Fruit fly (Drosophila melanogaster) whole organism, prepupa: ENCODE data around the gene CG13084.

Source experiments
- Blimp-1 ChIP-seq: fragments of 200-800 bp; sonication (Bioruptor generic); optimal IDR thresholded peaks from 3 replicates; lab custom pipeline; 2017; ENCODE audit warnings: missing biosample characterization, missing genetic modification characterization, mild to moderate bottlenecking, moderate library complexity, missing genetic modification reagents
- CG10631 ChIP-seq: fragments of 200-800 bp; sonication (Bioruptor generic); optimal IDR thresholded peaks from 2 replicates; lab custom pipeline; 2016; ENCODE audit warnings: missing biosample characterization, missing genetic modification characterization
- CG10669 ChIP-seq: fragments of 200-800 bp; sonication (Bioruptor generic); optimal IDR thresholded peaks from 3 replicates; lab custom pipeline; 2018; ENCODE audit warnings: missing biosample characterization, mild to moderate bottlenecking, missing genetic modification characterization, moderate library complexity
- CG11294 ChIP-seq: fragments of 200-800 bp; sonication (Bioruptor generic); IDR thresholded peaks from 2 replicates; pipeline ENCODE4 v1.3.6; 2022; ENCODE audit warnings: missing biosample characterization, missing genetic modification characterization
- CG11762 ChIP-seq: fragments of 200-800 bp; sonication (Bioruptor generic); optimal IDR thresholded peaks from 3 replicates; lab custom pipeline; 2016; ENCODE audit warnings: missing biosample characterization, missing genetic modification characterization; ENCODE audit not compliant: insufficient read depth
- CG11902 ChIP-seq: fragments of 200-800 bp; sonication (Bioruptor generic); optimal IDR thresholded peaks from 3 replicates; lab custom pipeline; 2016; ENCODE audit warnings: missing biosample characterization, missing genetic modification characterization
- CG15336 ChIP-seq: fragments of 200-800 bp; sonication (Bioruptor generic); IDR thresholded peaks from 2 replicates; pipeline ENCODE4 v1.3.6; 2022; ENCODE audit warnings: missing biosample characterization, missing genetic modification characterization
- CG1621 ChIP-seq: fragments of 200-800 bp; sonication (Bioruptor generic); optimal IDR thresholded peaks from 3 replicates; lab custom pipeline; 2018; ENCODE audit warnings: missing biosample characterization, mild to moderate bottlenecking, missing genetic modification characterization
- CG16779 ChIP-seq: fragments of 200-800 bp; sonication (Bioruptor generic); optimal IDR thresholded peaks from 3 replicates; lab custom pipeline; 2017; ENCODE audit warnings: missing biosample characterization, mild to moderate bottlenecking, missing genetic modification characterization
- CG3032 ChIP-seq: fragments of 200-800 bp; optimal IDR thresholded peaks from 2 replicates; lab custom pipeline; 2019; ENCODE audit warnings: missing biosample characterization, mild to moderate bottlenecking, missing genetic modification characterization, moderate library complexity
- CG31627 ChIP-seq: fragments of 200-800 bp; sonication (Bioruptor generic); optimal IDR thresholded peaks from 3 replicates; lab custom pipeline; 2016; ENCODE audit warnings: missing biosample characterization, missing genetic modification characterization
- CG32006 ChIP-seq: fragments of 200-800 bp; sonication (Bioruptor generic); optimal IDR thresholded peaks from 3 replicates; lab custom pipeline; 2017; ENCODE audit warnings: missing biosample characterization, mild to moderate bottlenecking, missing genetic modification characterization
- CG3919 ChIP-seq: fragments of 200-800 bp; sonication (Bioruptor generic); optimal IDR thresholded peaks from 3 replicates; lab custom pipeline; 2016; ENCODE audit warnings: missing biosample characterization, missing genetic modification characterization
- CG4318 ChIP-seq: fragments of 200-800 bp; sonication (Bioruptor generic); optimal IDR thresholded peaks from 3 replicates; lab custom pipeline; 2017; ENCODE audit warnings: missing biosample characterization, mild to moderate bottlenecking, missing genetic modification characterization
- CG6276 ChIP-seq: fragments of 200-800 bp; sonication (Bioruptor generic); optimal IDR thresholded peaks from 2 replicates; lab custom pipeline; 2017; ENCODE audit warnings: missing biosample characterization, mild to moderate bottlenecking, missing genetic modification characterization
- CG6792 ChIP-seq: fragments of 200-800 bp; sonication (Bioruptor generic); optimal IDR thresholded peaks from 3 replicates; lab custom pipeline; 2016; ENCODE audit warnings: missing biosample characterization, missing genetic modification characterization
- CG8119 ChIP-seq: fragments of 200-800 bp; sonication (Bioruptor generic); IDR thresholded peaks from 3 replicates; pipeline ENCODE4 v1.3.6; 2022; ENCODE audit warnings: missing biosample characterization, missing genetic modification characterization
- CG8632 ChIP-seq: fragments of 200-800 bp; sonication (Bioruptor generic); optimal IDR thresholded peaks from 3 replicates; lab custom pipeline; 2016; ENCODE audit warnings: missing biosample characterization, missing genetic modification characterization
- CG9139 ChIP-seq: fragments of 200-800 bp; sonication (Bioruptor generic); optimal IDR thresholded peaks from 3 replicates; lab custom pipeline; 2017; ENCODE audit warnings: missing biosample characterization, mild to moderate bottlenecking, missing genetic modification characterization
- Eip75B ChIP-seq: fragments of 200-800 bp; sonication (Bioruptor generic); optimal IDR thresholded peaks from 3 replicates; lab custom pipeline; 2016; ENCODE audit warnings: missing biosample characterization, missing genetic modification characterization
- Eip78C ChIP-seq: fragments of 200-800 bp; sonication (Bioruptor generic); peaks from one replicate; lab custom pipeline; 2016; ENCODE audit warnings: missing biosample characterization, missing genetic modification characterization
- Eip93F ChIP-seq: fragments of 200-800 bp; sonication (Bioruptor generic); optimal IDR thresholded peaks from 2 replicates; lab custom pipeline; 2016; ENCODE audit warnings: missing biosample characterization, mild to moderate bottlenecking, missing genetic modification characterization
- Hr38 ChIP-seq: sonication (Bioruptor generic); optimal IDR thresholded peaks from 2 replicates; lab custom pipeline; 2016; ENCODE audit warnings: missing biosample characterization, missing genetic modification characterization
- Hr4 ChIP-seq: fragments of 200-800 bp; sonication (Bioruptor generic); optimal IDR thresholded peaks from 3 replicates; lab custom pipeline; 2016; ENCODE audit warnings: missing biosample characterization, missing genetic modification characterization
- Lpt ChIP-seq: fragments of 200-800 bp; sonication (Bioruptor generic); optimal IDR thresholded peaks from 3 replicates; lab custom pipeline; 2016; ENCODE audit warnings: missing biosample characterization, missing genetic modification characterization
- Smox ChIP-seq: fragments of 200-800 bp; sonication (Bioruptor generic); optimal IDR thresholded peaks from 3 replicates; lab custom pipeline; 2016; ENCODE audit warnings: missing biosample characterization, missing genetic modification characterization
- Sox14 ChIP-seq: fragments of 200-800 bp; sonication (Bioruptor generic); optimal IDR thresholded peaks from 3 replicates; lab custom pipeline; 2016; ENCODE audit warnings: missing biosample characterization, missing genetic modification characterization
- achi ChIP-seq: fragments of 200-800 bp; sonication (Bioruptor generic); optimal IDR thresholded peaks from 3 replicates; lab custom pipeline; 2016; ENCODE audit warnings: missing biosample characterization, missing genetic modification characterization
- cyc ChIP-seq: fragments of 200-800 bp; sonication (Bioruptor generic); optimal IDR thresholded peaks from 3 replicates; lab custom pipeline; 2016; ENCODE audit warnings: missing biosample characterization, missing genetic modification characterization
- dac ChIP-seq: fragments of 200-800 bp; sonication (Bioruptor generic); optimal IDR thresholded peaks from 2 replicates; lab custom pipeline; 2017; ENCODE audit warnings: missing biosample characterization, mild to moderate bottlenecking, missing genetic modification characterization
- eg ChIP-seq: fragments of 200-800 bp; sonication (Bioruptor generic); IDR thresholded peaks from 3 replicates; pipeline ENCODE4 v1.3.6; 2022; ENCODE audit warnings: missing biosample characterization, missing genetic modification characterization
- esn ChIP-seq: fragments of 200-800 bp; sonication (Bioruptor generic); optimal IDR thresholded peaks from 2 replicates; lab custom pipeline; 2016; ENCODE audit warnings: missing biosample characterization, mild to moderate bottlenecking, missing genetic modification characterization, moderate library complexity
- fd59A ChIP-seq: fragments of 200-800 bp; sonication (Bioruptor generic); optimal IDR thresholded peaks from 2 replicates; lab custom pipeline; 2017; ENCODE audit warnings: missing biosample characterization, mild to moderate bottlenecking, missing genetic modification characterization, missing genetic modification reagents
- fd85E ChIP-seq: fragments of 200-800 bp; sonication (Bioruptor generic); optimal IDR thresholded peaks from 3 replicates; lab custom pipeline; 2016; ENCODE audit warnings: missing biosample characterization, missing genetic modification characterization
- net ChIP-seq: fragments of 200-800 bp; sonication (Bioruptor generic); optimal IDR thresholded peaks from 3 replicates; lab custom pipeline; 2016; ENCODE audit warnings: missing biosample characterization, missing genetic modification characterization
- spab ChIP-seq: fragments of 200-800 bp; sonication (Bioruptor generic); optimal IDR thresholded peaks from 2 replicates; lab custom pipeline; 2017; ENCODE audit warnings: missing biosample characterization, mild to moderate bottlenecking, missing genetic modification characterization, missing genetic modification reagents
- svp ChIP-seq: fragments of 200-800 bp; sonication (Bioruptor generic); peaks from one replicate; lab custom pipeline; 2016; ENCODE audit warnings: missing biosample characterization, missing genetic modification characterization
- topi ChIP-seq: fragments of 200-800 bp; sonication (Bioruptor generic); optimal IDR thresholded peaks from 3 replicates; lab custom pipeline; 2016; ENCODE audit warnings: missing biosample characterization, missing genetic modification characterization
- vri ChIP-seq: fragments of 200-800 bp; sonication (Bioruptor generic); optimal IDR thresholded peaks from 3 replicates; lab custom pipeline; 2016; ENCODE audit warnings: missing biosample characterization, mild to moderate bottlenecking, missing genetic modification characterization

Gene CG13084

dm6 chr2L:19517154-19517814, 32.6 kb downstream of the CG13084 start, which contains the start of gene Hasp (continued):
- TF ChIP-seq CG6276 (GFP tag; lab: Kevin White, UChicago) (no peak), esn (GFP tag; lab: Kevin White, UChicago) (peak; percentile 46), CG8119 (no peak; the same call in 2 of the 3 replicates), spab (GFP tag; lab: Kevin White, UChicago) (no peak), CG3919 (peak; percentile 36), Hr4 (peak; percentile 23), topi (GFP tag; lab: Kevin White, UChicago) (peak; percentile 17), Sox14 (GFP tag; lab: Kevin White, UChicago) (no peak)

dm6 chr2L:19518636-19519086, 33.9 kb downstream of the CG13084 start, which contains the start of gene CG10132:
TSS of gene CG10132 (plus strand) at chr2L:19518824.
- TF ChIP-seq Lpt (GFP tag; lab: Kevin White, UChicago): peak; percentile 7
- no peak for TF ChIP-seq CG15336

dm6 chr2L:19519611-19520010, 34.9 kb downstream of the CG13084 start:
- TF ChIP-seq achi (GFP tag; lab: Kevin White, UChicago): no peak
- TF ChIP-seq net (GFP tag; lab: Kevin White, UChicago): no peak
- 0 out of 3 replicates have a peak, but pooled peaks have one; percentile 15 for TF ChIP-seq eg (GFP tag; lab: Robert Waterston, UW)
- TF ChIP-seq CG31627 (GFP tag; lab: Kevin White, UChicago): no peak

- TF ChIP-seq svp (GFP tag; lab: Kevin White, UChicago): no peak
- TF ChIP-seq CG11294 (GFP tag; lab: Robert Waterston, UW): no peak
- no peak for TF ChIP-seq eg (GFP tag; lab: Robert Waterston, UW)
- TF ChIP-seq CG9139 (GFP tag; lab: Kevin White, UChicago): no peak
- TF ChIP-seq Eip78C (GFP tag; lab: Kevin White, UChicago): peak; percentile 40
- no peak for TF ChIP-seq CG15336
- TF ChIP-seq CG11762 (GFP tag; lab: Kevin White, UChicago): no peak
- no peak for TF ChIP-seq vri (GFP tag; lab: Kevin White, UChicago)
- no peak for TF ChIP-seq Eip93F (GFP tag; lab: Kevin White, UChicago)
- no peak for TF ChIP-seq CG1621 (tag; lab: Kevin White, UChicago)
- TF ChIP-seq esn (GFP tag; lab: Kevin White, UChicago): peak; percentile 15
- TF ChIP-seq fd85E: no peak
- TF ChIP-seq net (GFP tag; lab: Kevin White, UChicago): no peak
- no peak for TF ChIP-seq fd59A (GFP tag; lab: Kevin White, UChicago)
- TF ChIP-seq CG10631 (GFP tag; lab: Kevin White, UChicago): no peak
These were observed 41.6 kb downstream of the CG13084 start, which contains the start of the genes Dpm1 and CG10137 for dm6 chr2L:19526316-19526715. TSS of gene Dpm1 (minus strand) at chr2L:19526368. TSS of gene CG10137 (plus strand) at chr2L:19526686.

dm6 chr2L:19526844-19527243, 42.1 kb downstream of the CG13084 start:
- peak; percentile 38 for TF ChIP-seq Eip78C (GFP tag; lab: Kevin White, UChicago)
- no peak for TF ChIP-seq CG11762 (GFP tag; lab: Kevin White, UChicago)

dm6 chr2L:19528308-19528707, 43.6 kb downstream of the CG13084 start:
- TF ChIP-seq CG32006 (GFP tag; lab: Kevin White, UChicago) (peak; percentile 99), CG6276 (GFP tag; lab: Kevin White, UChicago) (peak; percentile 99), CG3032 (tag; lab: Kevin White, UChicago) (peak; percentile 93), dac (peak; percentile 97), CG16779 (tag; lab: Kevin White, UChicago) (peak; percentile 97), Smox (GFP tag; lab: Kevin White, UChicago) (peak; percentile 53), CG8632 (GFP tag; lab: Kevin White, UChicago) (peak; percentile 90), CG10669 (GFP tag; lab: Kevin White, UChicago) (peak; percentile 94), CG1621 (tag; lab: Kevin White, UChicago) (peak; percentile 93), cyc (peak; percentile 60), eg (GFP tag; lab: Robert Waterston, UW) (peak; percentile 100), Hr38 (GFP tag; lab: Kevin White, UChicago) (peak; percentile 33), CG11902 (GFP tag; lab: Kevin White, UChicago) (peak; percentile 61), fd59A (GFP tag; lab: Kevin White, UChicago) (peak; percentile 96), CG4318 (GFP tag; lab: Kevin White, UChicago) (peak; percentile 95), topi (GFP tag; lab: Kevin White, UChicago) (peak; percentile 71), Blimp-1 (GFP tag; lab: Kevin White, UChicago) (no peak), spab (GFP tag; lab: Kevin White, UChicago) (peak; percentile 92), achi (GFP tag; lab: Kevin White, UChicago) (peak; percentile 97), Eip75B (peak; percentile 95), fd85E (peak; percentile 67), CG6792 (GFP tag; lab: Kevin White, UChicago) (peak; percentile 91), CG31627 (GFP tag; lab: Kevin White, UChicago) (peak; percentile 64)
